Worm (Caenorhabditis elegans): ENCODE measurements around the gene his-1.

DNA sequence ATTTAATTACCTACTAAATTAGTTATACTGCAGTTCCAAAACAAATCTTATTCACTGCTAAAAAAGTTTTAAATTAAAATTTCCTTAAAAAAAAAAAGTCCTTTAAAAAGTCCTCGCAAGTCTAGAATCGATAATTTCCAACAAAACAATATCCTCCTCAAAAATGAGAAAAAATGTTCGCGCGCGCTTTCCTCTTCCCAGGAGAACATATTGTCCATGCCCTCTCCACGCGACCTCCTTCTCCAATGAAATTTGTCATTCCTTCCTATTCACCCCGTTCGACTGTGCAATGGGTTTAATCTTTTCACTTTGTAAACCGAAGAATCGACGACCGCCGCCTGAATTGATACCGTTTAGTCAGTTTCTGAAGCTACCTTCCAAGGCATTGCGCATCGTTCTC is 6.2 kb upstream of the his-1 start, which contains the start of gene T10C6.10:
- TF ChIP-seq snpc-4 (tag; optimal IDR thresholded peaks at IDR 0.05): no peak
- TF ChIP-seq nhr-129 (tag; optimal IDR thresholded peaks at IDR 0.05): no peak
- no peak for TF ChIP-seq nhr-23 (tag; optimal IDR thresholded peaks at IDR 0.05)
- TF ChIP-seq unc-62 (GFP tag; optimal IDR thresholded peaks at IDR 0.05): no peak
- TF ChIP-seq C34F6.9 (tag; optimal IDR thresholded peaks at IDR 0.05): no peak
- TF ChIP-seq elt-3 (tag; optimal IDR thresholded peaks at IDR 0.05): no peak
- no peak for TF ChIP-seq dmd-4 (tag; optimal IDR thresholded peaks at IDR 0.05)
- no peak for TF ChIP-seq ztf-11 (tag; optimal IDR thresholded peaks at IDR 0.05)
- TF ChIP-seq unc-39 (tag; optimal IDR thresholded peaks at IDR 0.05): no peak
- TF ChIP-seq mdl-1 (tag; optimal IDR thresholded peaks at IDR 0.05): no peak
- no peak for TF ChIP-seq nhr-237 (tag; optimal IDR thresholded peaks at IDR 0.05)
- TF ChIP-seq elt-1 (tag; optimal IDR thresholded peaks at IDR 0.05): no peak
- no peak for TF ChIP-seq ama-1 (optimal IDR thresholded peaks at IDR 0.05)

Measured in whole organism, L2 larva.